Worm (Caenorhabditis elegans) whole organism, L2 larva: ENCODE results near the gene wrm-1.

ENCODE experiments used
- ZK546.5 ChIP-seq: sonication (generic microtip); optimal IDR thresholded peaks from 2 replicates; lab custom pipeline; 2017; ENCODE audit warnings: missing biosample characterization, missing genetic modification characterization
- blmp-1 ChIP-seq: sonication (generic microtip); optimal IDR thresholded peaks from 2 replicates; lab custom pipeline; 2017; ENCODE audit warnings: missing genetic modification characterization, mild to moderate bottlenecking, missing compliant biosample characterization, antibody characterized with exemption, moderate library complexity; ENCODE audit not compliant: insufficient read depth
- lin-13 ChIP-seq: fragments of 150-350 bp; optimal IDR thresholded peaks from 2 replicates; lab custom pipeline; 2014; ENCODE audit warnings: missing biosample characterization, missing genetic modification reagents, missing genetic modification characterization
- lsy-2 ChIP-seq, 2 experiments: fragments of 150-350 bp in 1 of 2; sonication (generic microtip) in 1 of 2; optimal IDR thresholded peaks; 2 replicates each; lab custom pipeline; 2014 to 2017; ENCODE audit warnings: missing biosample characterization in 2 of 2, missing genetic modification characterization in 2 of 2
- mbf-1 ChIP-seq: sonication (generic microtip); optimal IDR thresholded peaks from 2 replicates; lab custom pipeline; 2017; ENCODE audit warnings: missing biosample characterization, missing genetic modification characterization
- mdl-1 ChIP-seq, 2 experiments: fragments of 150-350 bp in 1 of 2; sonication (generic microtip) in 1 of 2; optimal IDR thresholded peaks; 2 replicates each; lab custom pipeline; 2017; ENCODE audit warnings: missing biosample characterization in 2 of 2, missing genetic modification characterization in 2 of 2
- nhr-237 ChIP-seq: fragments of 150-350 bp; optimal IDR thresholded peaks from 2 replicates; lab custom pipeline; 2014; ENCODE audit warnings: missing biosample characterization, missing genetic modification characterization

DNA sequence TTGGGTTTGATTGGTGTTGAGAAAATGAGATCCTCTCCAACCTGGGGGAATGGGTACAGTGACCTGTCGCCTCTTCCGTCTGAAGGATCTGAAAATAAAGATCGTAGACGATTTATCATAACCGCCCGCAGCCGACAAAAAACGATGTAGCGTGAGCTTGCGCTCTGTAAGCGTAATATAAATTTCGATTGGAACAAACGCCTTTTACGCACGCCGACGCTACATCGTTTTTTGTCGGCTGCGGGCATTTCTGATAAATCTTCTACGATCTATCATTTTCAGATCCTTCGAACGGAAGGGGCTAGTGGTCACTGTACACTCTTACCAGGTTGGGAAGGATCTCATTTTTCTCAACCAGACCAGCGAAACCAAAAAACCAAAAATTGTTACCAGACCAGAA lies 25.7 kb downstream of the wrm-1 start:
- no peak for TF ChIP-seq ZK546.5 (tag; lab: Kevin White, UChicago)
- no peak for TF ChIP-seq mbf-1 (tag; lab: Kevin White, UChicago)
- no peak for TF ChIP-seq nhr-237 (tag; lab: Kevin White, UChicago)
- no peak for TF ChIP-seq lsy-2 (tag; optimal IDR thresholded peaks at IDR 0.05; lab: Kevin White, UChicago)
- no peak for TF ChIP-seq blmp-1 (tag; lab: Kevin White, UChicago)
- TF ChIP-seq lin-13 (GFP tag; lab: Kevin White, UChicago): no peak
- TF ChIP-seq mdl-1 (tag; optimal IDR thresholded peaks at IDR 0.05; lab: Kevin White, UChicago): no peak
